Worm (Caenorhabditis elegans) whole organism, L1 larva: ENCODE results near the gene catp-7.

ENCODE experiments used
- C16A3.4 ChIP-seq: fragments of 150-350 bp; optimal IDR thresholded peaks from 2 replicates; lab custom pipeline; 2014; ENCODE audit warnings: missing biosample characterization, missing genetic modification characterization
- aha-1 ChIP-seq: fragments of 150-350 bp; optimal IDR thresholded peaks from 2 replicates; lab custom pipeline; 2014; ENCODE audit warnings: missing biosample characterization, missing genetic modification characterization
- alr-1 ChIP-seq: fragments of 200-800 bp; sonication (Bioruptor generic); optimal IDR thresholded peaks from 2 replicates; lab custom pipeline; 2018; ENCODE audit warnings: borderline replicate concordance, mild to moderate bottlenecking, missing genetic modification characterization, missing compliant biosample characterization
- ama-1 ChIP-seq: fragments of 150-350 bp; optimal IDR thresholded peaks from 2 replicates; lab custom pipeline; 2014
- blmp-1 ChIP-seq: fragments of 150-350 bp; optimal IDR thresholded peaks from 2 replicates; lab custom pipeline; 2014; ENCODE audit warnings: missing biosample characterization, missing genetic modification characterization
- ceh-8 ChIP-seq: fragments of 200-800 bp; sonication (Bioruptor generic); optimal IDR thresholded peaks from 2 replicates; lab custom pipeline; 2018; ENCODE audit warnings: mild to moderate bottlenecking, missing genetic modification characterization, moderate library complexity, missing compliant biosample characterization
- ceh-82 ChIP-seq, 3 experiments: fragments of 150-350 bp in 1 of 3; sonication (generic microtip) in 2 of 3; optimal IDR thresholded peaks; 2 replicates each; lab custom pipeline; 2014 to 2017; ENCODE audit warnings: missing biosample characterization in 3 of 3, missing genetic modification characterization in 3 of 3
- ceh-88 ChIP-seq: fragments of 200-800 bp; sonication (Bioruptor generic); IDR thresholded peaks from 2 replicates; pipeline ENCODE4 v1.3.6; 2022; ENCODE audit warnings: missing genetic modification characterization, missing compliant biosample characterization
- ces-1 ChIP-seq: fragments of 150-350 bp; optimal IDR thresholded peaks from 2 replicates; lab custom pipeline; 2014; ENCODE audit warnings: missing biosample characterization, missing genetic modification reagents, missing genetic modification characterization
- dpl-1 ChIP-seq, 3 experiments: fragments of 150-350 bp in 2 of 3; sonication (generic microtip) in 1 of 3; optimal IDR thresholded peaks; 2 replicates each; lab custom pipeline; 2014 to 2017; ENCODE audit warnings: missing biosample characterization in 3 of 3, missing genetic modification characterization in 3 of 3, missing genetic modification reagents in 3 of 3
- efl-1 ChIP-seq, 4 experiments: fragments of 150-350 bp; optimal IDR thresholded peaks in 3 of 4; peaks in 1 of 4; 1 replicate in 1 of 4; 2 replicates in 3 of 4; lab custom pipeline; 2014; ENCODE audit warnings: missing biosample characterization in 2 of 4, missing genetic modification characterization in 2 of 4, missing genetic modification reagents in 2 of 4
- egl-13 ChIP-seq: sonication (generic microtip); optimal IDR thresholded peaks from 2 replicates; lab custom pipeline; 2016; ENCODE audit warnings: missing genotype, missing genetic modification reagents, missing genetic modification characterization, missing compliant biosample characterization
- elt-2 ChIP-seq: sonication (generic microtip); optimal IDR thresholded peaks from 2 replicates; lab custom pipeline; 2016; ENCODE audit warnings: missing genetic modification characterization, mild to moderate bottlenecking, inconsistent platforms, missing compliant biosample characterization, missing genetic modification reagents
- fkh-10 ChIP-seq: sonication (generic microtip); optimal IDR thresholded peaks from 2 replicates; lab custom pipeline; 2017; ENCODE audit warnings: missing biosample characterization, missing genetic modification reagents, missing genetic modification characterization
- fos-1 ChIP-seq: fragments of 150-350 bp; optimal IDR thresholded peaks from 2 replicates; lab custom pipeline; 2014; ENCODE audit warnings: missing biosample characterization, missing genetic modification characterization
- hlh-17 ChIP-seq: fragments of 200-800 bp; sonication (Bioruptor generic); optimal IDR thresholded peaks from 2 replicates; lab custom pipeline; 2018; ENCODE audit warnings: missing genetic modification characterization, mild to moderate bottlenecking, missing compliant biosample characterization, moderate library complexity, borderline replicate concordance
- hpl-2 ChIP-seq: fragments of 150-350 bp; optimal IDR thresholded peaks from 2 replicates; lab custom pipeline; 2014; ENCODE audit warnings: missing biosample characterization, missing genetic modification reagents, missing genetic modification characterization
- irx-1 ChIP-seq: sonication (generic microtip); optimal IDR thresholded peaks from 2 replicates; lab custom pipeline; 2016; ENCODE audit warnings: missing genetic modification characterization, missing compliant biosample characterization
- isw-1 ChIP-seq: fragments of 200-800 bp; sonication (Bioruptor generic); IDR thresholded peaks from 2 replicates; pipeline ENCODE4 v1.3.6; 2022; ENCODE audit warnings: missing genetic modification characterization, missing compliant biosample characterization
- jun-1 ChIP-seq: fragments of 150-350 bp; optimal IDR thresholded peaks from 2 replicates; lab custom pipeline; 2014; ENCODE audit warnings: missing biosample characterization, missing genetic modification reagents, missing genetic modification characterization
- lin-35 ChIP-seq, 2 experiments: fragments of 150-350 bp; optimal IDR thresholded peaks; 2 replicates each; lab custom pipeline; 2014; ENCODE audit warnings: missing biosample characterization in 2 of 2, missing genetic modification characterization in 2 of 2, missing genetic modification reagents in 2 of 2
- lin-39 ChIP-seq: fragments of 150-350 bp; optimal IDR thresholded peaks from 2 replicates; lab custom pipeline; 2014; ENCODE audit warnings: missing biosample characterization, missing genetic modification reagents, missing genetic modification characterization
- lir-3 ChIP-seq: sonication (generic microtip); optimal IDR thresholded peaks from 2 replicates; lab custom pipeline; 2016; ENCODE audit warnings: mild to moderate bottlenecking, missing genetic modification characterization, moderate library complexity, missing compliant biosample characterization; ENCODE audit not compliant: poor library complexity
- mef-2 ChIP-seq: fragments of 150-350 bp; optimal IDR thresholded peaks from 2 replicates; lab custom pipeline; 2014; ENCODE audit warnings: missing biosample characterization, missing genetic modification characterization
- nhr-12 ChIP-seq: sonication (generic microtip); optimal IDR thresholded peaks from 2 replicates; lab custom pipeline; 2017; ENCODE audit warnings: missing biosample characterization, missing genetic modification characterization
- nhr-20 ChIP-seq: sonication (generic microtip); optimal IDR thresholded peaks from 2 replicates; lab custom pipeline; 2016; ENCODE audit warnings: mild to moderate bottlenecking, missing genetic modification characterization, missing compliant biosample characterization
- nhr-237 ChIP-seq: fragments of 150-350 bp; optimal IDR thresholded peaks from 2 replicates; lab custom pipeline; 2014; ENCODE audit warnings: missing biosample characterization, missing genetic modification characterization
- nhr-28 ChIP-seq: fragments of 150-350 bp; optimal IDR thresholded peaks from 2 replicates; lab custom pipeline; 2014; ENCODE audit warnings: missing biosample characterization, missing genetic modification characterization
- nhr-77 ChIP-seq: fragments of 150-350 bp; optimal IDR thresholded peaks from 2 replicates; lab custom pipeline; 2014; ENCODE audit warnings: missing biosample characterization, missing genetic modification characterization
- nhr-85 ChIP-seq: sonication (generic microtip); peaks from one replicate; lab custom pipeline; 2016; ENCODE audit warnings: missing genetic modification characterization, inconsistent platforms, missing compliant biosample characterization
- nhr-90 ChIP-seq: sonication (generic microtip); optimal IDR thresholded peaks from 2 replicates; lab custom pipeline; 2016; ENCODE audit warnings: mild to moderate bottlenecking, missing genetic modification characterization, missing compliant biosample characterization; ENCODE audit not compliant: poor library complexity
- pax-3 ChIP-seq: fragments of 200-800 bp; sonication (Bioruptor generic); optimal IDR thresholded peaks from 2 replicates; lab custom pipeline; 2018; ENCODE audit warnings: mild to moderate bottlenecking, missing genetic modification characterization, moderate library complexity, missing compliant biosample characterization
- pqm-1 ChIP-seq: sonication (generic microtip); optimal IDR thresholded peaks from 3 replicates; lab custom pipeline; 2017; ENCODE audit warnings: missing biosample characterization, missing genetic modification characterization
- rnt-1 ChIP-seq: sonication (generic microtip); optimal IDR thresholded peaks from 2 replicates; lab custom pipeline; 2016; ENCODE audit warnings: mild to moderate bottlenecking, missing genetic modification characterization, moderate library complexity, missing compliant biosample characterization
- snpc-4 ChIP-seq: fragments of 150-350 bp; optimal IDR thresholded peaks from 2 replicates; lab custom pipeline; 2014; ENCODE audit warnings: missing biosample characterization, missing genetic modification characterization
- sox-4 ChIP-seq: sonication (generic microtip); optimal IDR thresholded peaks from 2 replicates; lab custom pipeline; 2016; ENCODE audit warnings: missing genetic modification characterization, missing compliant biosample characterization
- sptf-1 ChIP-seq: fragments of 150-350 bp; optimal IDR thresholded peaks from 2 replicates; lab custom pipeline; 2014; ENCODE audit warnings: missing biosample characterization, missing genetic modification characterization
- sup-37 ChIP-seq: fragments of 200-800 bp; sonication (Bioruptor generic); optimal IDR thresholded peaks from 2 replicates; lab custom pipeline; 2018; ENCODE audit warnings: mild to moderate bottlenecking, missing genetic modification characterization, missing compliant biosample characterization
- tbx-2 ChIP-seq: sonication (generic microtip); optimal IDR thresholded peaks from 2 replicates; lab custom pipeline; 2016; ENCODE audit warnings: missing genetic modification characterization, missing compliant biosample characterization
- tlp-1 ChIP-seq: fragments of 150-350 bp; optimal IDR thresholded peaks from 2 replicates; lab custom pipeline; 2014; ENCODE audit warnings: missing biosample characterization, missing genetic modification characterization
- unc-62 ChIP-seq: fragments of 150-350 bp; optimal IDR thresholded peaks from 2 replicates; lab custom pipeline; 2014; ENCODE audit warnings: missing biosample characterization, missing genetic modification reagents, missing genetic modification characterization
- unc-98 ChIP-seq: fragments of 200-800 bp; sonication (Bioruptor generic); IDR thresholded peaks from 2 replicates; pipeline ENCODE4 v1.3.6; 2022; ENCODE audit warnings: missing genetic modification characterization, missing compliant biosample characterization
- zip-4 ChIP-seq: fragments of 200-800 bp; sonication (Bioruptor generic); optimal IDR thresholded peaks from 2 replicates; lab custom pipeline; 2018; ENCODE audit warnings: mild to moderate bottlenecking, missing genetic modification characterization, moderate library complexity, missing compliant biosample characterization
- ztf-11 ChIP-seq, 2 experiments: sonication (generic microtip); optimal IDR thresholded peaks; 2 replicates each; lab custom pipeline; 2016 to 2017; ENCODE audit warnings: missing genetic modification characterization in 2 of 2, missing biosample characterization in 1 of 2, missing compliant biosample characterization in 1 of 2
- ztf-4 ChIP-seq: fragments of 150-350 bp; optimal IDR thresholded peaks from 2 replicates; lab custom pipeline; 2014; ENCODE audit warnings: missing biosample characterization, missing genetic modification characterization

Gene catp-7

DNA sequence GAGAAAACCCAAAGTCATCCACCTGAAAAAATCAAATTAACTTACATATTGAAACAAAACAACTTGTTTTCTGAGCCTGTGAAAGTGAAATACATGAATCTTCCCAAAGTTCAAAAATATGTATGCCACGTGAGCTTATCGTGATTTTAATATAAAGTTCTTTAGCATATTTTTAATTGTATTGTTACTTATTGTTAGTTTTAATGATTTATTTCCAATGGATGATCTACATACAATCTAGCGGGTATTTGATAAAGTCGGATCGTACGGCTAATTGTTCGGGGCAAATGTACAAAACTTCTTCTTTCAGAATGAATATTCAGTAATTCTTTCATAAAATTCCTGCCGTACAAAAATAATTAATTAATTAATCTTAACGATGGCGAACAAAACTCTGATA is 15.5 kb upstream of the catp-7 start, which contains the start of gene Y59H11AM.4:
Gene Y59H11AM.4 (minus strand): TSS at position 101 of the 400 bp plus-strand sequence.
- TF ChIP-seq blmp-1 (tag; lab: Kevin White, UChicago) (no peak), ces-1 (GFP tag; lab: Kevin White, UChicago) (no peak), sup-37 (GFP tag; lab: Kevin White, UChicago) (no peak), tbx-2 (tag; lab: Kevin White, UChicago) (no peak), sox-4 (no peak), nhr-28 (no peak), efl-1 (optimal IDR thresholded peaks at IDR 0.05; lab: Kevin White, UChicago) (no peak), efl-1 (GFP tag; optimal IDR thresholded peaks at IDR 0.05 in 1 of 2; lab: Kevin White, UChicago) (no peak), zip-4 (GFP tag; lab: Kevin White, UChicago) (no peak), ceh-8 (no peak), ceh-88 (GFP tag; lab: Robert Waterston, UW) (no peak), pqm-1 (tag; lab: Kevin White, UChicago) (no peak)

DNA sequence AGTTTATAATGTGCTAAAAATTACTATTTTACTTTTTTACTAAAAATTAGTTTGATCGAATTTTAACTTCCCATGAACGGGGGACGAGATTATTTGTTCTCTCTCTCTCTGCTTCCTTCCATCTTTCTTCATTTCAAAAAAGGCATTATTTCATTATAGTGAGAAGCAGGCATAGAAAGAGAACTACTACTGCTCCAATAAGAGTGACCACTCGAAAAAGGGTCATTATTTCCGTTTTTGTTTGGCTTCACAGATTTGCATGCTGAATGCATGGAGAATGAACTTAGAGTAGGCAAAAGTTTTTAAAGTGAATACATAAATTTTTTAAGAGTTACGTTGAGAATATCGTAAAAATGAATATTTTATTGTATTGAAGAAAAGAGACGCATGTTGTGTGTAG is 15.1 kb upstream of the catp-7 start:
- TF ChIP-seq dpl-1 (GFP tag; optimal IDR thresholded peaks at IDR 0.05; lab: Kevin White, UChicago) (no peak), unc-62 (GFP tag; lab: Kevin White, UChicago) (no peak), nhr-20 (tag; lab: Kevin White, UChicago) (no peak), elt-2 (tag; lab: Kevin White, UChicago) (no peak), ceh-82 (tag; optimal IDR thresholded peaks at IDR 0.05; lab: Kevin White, UChicago) (no peak), egl-13 (tag; lab: Kevin White, UChicago) (no peak), hlh-17 (GFP tag; lab: Kevin White, UChicago) (no peak), nhr-12 (tag; lab: Kevin White, UChicago) (no peak), hpl-2 (GFP tag; lab: Kevin White, UChicago) (no peak), lir-3 (tag; lab: Kevin White, UChicago) (no peak), ces-1 (GFP tag; lab: Kevin White, UChicago) (no peak), ceh-8 (no peak), rnt-1 (tag; lab: Kevin White, UChicago) (no peak), fos-1 (tag; lab: Kevin White, UChicago) (no peak), nhr-77 (tag; lab: Kevin White, UChicago) (no peak), unc-98 (GFP tag; lab: Robert Waterston, UW) (no peak), tlp-1 (tag; lab: Kevin White, UChicago) (no peak), jun-1 (tag; lab: Kevin White, UChicago) (no peak), alr-1 (tag; lab: Kevin White, UChicago) (no peak), ztf-4 (tag; lab: Kevin White, UChicago) (no peak)

DNA sequence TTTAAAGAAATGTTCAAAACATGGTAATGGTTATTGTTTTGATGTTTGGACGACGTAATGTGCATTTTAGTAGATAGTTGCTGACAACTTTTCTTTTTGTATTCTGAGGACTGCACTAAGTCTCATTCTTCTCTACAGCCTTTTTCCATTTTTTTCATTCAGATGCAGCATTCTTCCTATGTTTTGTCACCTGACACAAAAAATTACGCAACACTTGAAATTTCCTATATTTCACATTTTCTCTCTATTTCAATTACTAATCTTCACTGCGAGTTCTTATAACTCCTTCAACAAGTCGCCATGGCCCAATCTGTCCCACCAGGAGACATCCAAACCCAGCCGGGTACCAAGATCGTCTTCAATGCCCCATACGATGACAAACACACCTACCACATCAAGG is 14.6 kb upstream of the catp-7 start, which contains the start of gene Y59H11AM.1:
Gene Y59H11AM.1 (plus strand): TSS at position 301 of the 400 bp plus-strand sequence.
- no peak for TF ChIP-seq nhr-85
- TF ChIP-seq C16A3.4 (tag; lab: Kevin White, UChicago): no peak
- TF ChIP-seq isw-1 (GFP tag; lab: Robert Waterston, UW): no peak
- no peak for TF ChIP-seq lir-3 (tag; lab: Kevin White, UChicago)

DNA sequence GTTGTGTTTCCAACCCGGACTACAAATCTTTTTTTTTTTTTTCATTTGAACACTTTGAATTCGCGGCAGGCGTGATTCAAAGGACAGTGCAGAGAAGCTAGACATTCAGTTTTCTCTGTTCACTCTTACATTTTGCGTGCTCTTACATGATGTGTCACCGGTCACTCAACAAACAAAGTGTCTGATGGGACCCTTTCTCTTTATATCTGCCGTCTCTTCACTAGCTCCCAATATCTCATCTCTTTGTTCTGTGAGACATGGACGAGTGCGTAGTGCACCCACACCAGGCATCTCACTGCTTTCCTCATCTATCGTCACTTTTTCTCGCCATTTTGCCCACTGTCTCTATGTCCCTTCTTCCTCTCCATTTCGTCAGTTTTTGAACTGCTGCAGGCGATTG is 1.3 kb downstream of the catp-7 start:
- TF ChIP-seq irx-1 (tag; lab: Kevin White, UChicago): peak; percentile 3
- TF ChIP-seq ama-1: no peak
- TF ChIP-seq nhr-237: no peak
- TF ChIP-seq ztf-11 (tag; optimal IDR thresholded peaks at IDR 0.05; lab: Kevin White, UChicago): no peak
- TF ChIP-seq pqm-1 (tag; lab: Kevin White, UChicago): no peak
- TF ChIP-seq ceh-88 (GFP tag; lab: Robert Waterston, UW): no peak
- TF ChIP-seq dpl-1 (GFP tag; optimal IDR thresholded peaks at IDR 0.05; lab: Kevin White, UChicago): peak in 2 of 3 experiments; percentile 12 to 38
- TF ChIP-seq nhr-28: no peak
- TF ChIP-seq pax-3 (tag; lab: Kevin White, UChicago): no peak
- TF ChIP-seq fos-1 (tag; lab: Kevin White, UChicago): peak; percentile 4
- no peak for TF ChIP-seq tlp-1 (tag; lab: Kevin White, UChicago)
- no peak for TF ChIP-seq fkh-10 (GFP tag; lab: Kevin White, UChicago)
- TF ChIP-seq nhr-12 (tag; lab: Kevin White, UChicago): no peak
- TF ChIP-seq rnt-1 (tag; lab: Kevin White, UChicago): peak; percentile 86
- TF ChIP-seq lin-39 (tag; lab: Kevin White, UChicago): peak; percentile 49
- no peak for TF ChIP-seq aha-1 (tag; lab: Kevin White, UChicago)
- peak; percentile 23 to 40 for TF ChIP-seq lin-35 (GFP tag; optimal IDR thresholded peaks at IDR 0.05; lab: Kevin White, UChicago)
- no peak for TF ChIP-seq nhr-90 (tag; lab: Kevin White, UChicago)
- TF ChIP-seq unc-98 (GFP tag; lab: Robert Waterston, UW): no peak
- TF ChIP-seq sptf-1: no peak
- TF ChIP-seq egl-13 (tag; lab: Kevin White, UChicago): no peak
- TF ChIP-seq snpc-4 (tag; lab: Kevin White, UChicago): no peak
- peak; percentile 41 for TF ChIP-seq tbx-2 (tag; lab: Kevin White, UChicago)
- TF ChIP-seq mef-2: no peak
- no peak for TF ChIP-seq ces-1 (GFP tag; lab: Kevin White, UChicago)
- TF ChIP-seq nhr-85: peak; percentile 81
